3 fruit fly cellular contexts compared by ENCODE assay signal in the genomic region with DNA sequence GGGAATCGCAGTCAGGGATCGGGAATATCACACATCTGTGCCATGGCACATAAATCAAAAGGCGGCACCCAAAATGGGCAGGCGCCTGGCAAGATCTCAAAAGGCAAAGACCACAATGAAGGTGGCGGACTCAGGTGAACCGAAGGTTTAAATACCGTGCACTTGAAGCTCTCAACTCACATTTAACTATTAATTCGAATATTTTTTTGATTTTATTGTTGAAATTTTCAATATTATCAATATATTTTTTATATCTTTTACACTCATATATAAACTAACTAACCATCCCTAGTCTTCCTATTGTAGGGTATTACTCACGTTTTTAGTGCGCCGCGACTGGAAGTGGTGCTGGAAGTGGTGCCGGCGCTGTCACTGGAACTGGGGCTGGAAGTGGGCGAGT.
A peak's percentile ranks its signal among the peaks of the same experiment; 100 is the strongest.
TF ChIP-seq lines count a peak whose summit lies in the region.

No protein-coding gene starts in this region.

- no peak for TF ChIP-seq CTCF in whole organism, embryonic (GFP tag; optimal IDR thresholded peaks at IDR 0.05; lab: Kevin White, UChicago)

TF ChIP-seq in whole organism, embryonic, 481 proteins besides CTCF, POLR2A, EP300 and RAD21 (continues in another document):
- TF ChIP-seq nmo (GFP tag; optimal IDR thresholded peaks at IDR 0.05; lab: Kevin White, UChicago) (peak; percentile 1), D (optimal IDR thresholded peaks at IDR 0.05; lab: Kevin White, UChicago) (no peak), D (GFP tag; optimal IDR thresholded peaks at IDR 0.05; lab: Kevin White, UChicago) (peak; percentile 5), fru (optimal IDR thresholded peaks at IDR 0.05; lab: Kevin White, UChicago) (no peak), Sox102F (GFP tag; optimal IDR thresholded peaks at IDR 0.05; lab: Kevin White, UChicago) (peak; percentile 24), sisA (GFP tag; IDR thresholded peaks at IDR 0.05; lab: Robert Waterston, UW) (peak; percentile 41), row (GFP tag; IDR thresholded peaks at IDR 0.05; lab: Robert Waterston, UW) (peak; percentile 45; the same call in 2 of the 3 replicates), CG17359 (tag; optimal IDR thresholded peaks at IDR 0.05; lab: Kevin White, UChicago) (peak; percentile 27), pan (optimal IDR thresholded peaks at IDR 0.05; lab: Kevin White, UChicago) (no peak), pan (GFP tag; optimal IDR thresholded peaks at IDR 0.05 in 1 of 2, IDR thresholded peaks at IDR 0.05 in 1 of 2) (peak in 1 of 2 experiments; percentile 8), nau (GFP tag; optimal IDR thresholded peaks at IDR 0.05; lab: Kevin White, UChicago) (no peak), gem (tag; optimal IDR thresholded peaks at IDR 0.05; lab: Kevin White, UChicago) (peak; percentile 39), fd96Cb (tag; optimal IDR thresholded peaks at IDR 0.05; lab: Kevin White, UChicago) (peak; percentile 28), Hsf (GFP tag; optimal IDR thresholded peaks at IDR 0.05; lab: Kevin White, UChicago) (no peak), ranshi (GFP tag; IDR thresholded peaks at IDR 0.05; lab: Robert Waterston, UW) (peak; percentile 16; the same call in 1 of the 2 replicates), Hr51 (GFP tag; optimal IDR thresholded peaks at IDR 0.05; lab: Kevin White, UChicago) (peak in 1 of 2 experiments; percentile 8), CG2712 (tag; optimal IDR thresholded peaks at IDR 0.05; lab: Kevin White, UChicago) (peak; percentile 16), unpg (GFP tag; optimal IDR thresholded peaks at IDR 0.05; lab: Kevin White, UChicago) (no peak), lmd (GFP tag; IDR thresholded peaks at IDR 0.05; lab: Robert Waterston, UW) (0 out of 2 replicates have a peak, but pooled peaks have one; percentile 18), phol (tag; optimal IDR thresholded peaks at IDR 0.05; lab: Kevin White, UChicago) (peak; percentile 40), dysf (GFP tag; IDR thresholded peaks at IDR 0.05; lab: Robert Waterston, UW) (0 out of 3 replicates have a peak, but pooled peaks have one; percentile 36), esg (GFP tag; conservative IDR thresholded peaks at IDR 0.05; lab: Robert Waterston, UW) (0 out of 2 replicates have a peak, but pooled peaks have one; percentile 13), CG10267 (tag; optimal IDR thresholded peaks at IDR 0.05; lab: Kevin White, UChicago) (peak; percentile 8), Xrp1 (GFP tag; IDR thresholded peaks at IDR 0.05; lab: Robert Waterston, UW) (peak; percentile 34; the same call in 1 of the 2 replicates), CG11085 (GFP tag; IDR thresholded peaks at IDR 0.05; lab: Robert Waterston, UW) (no peak), Sox100B (GFP tag; optimal IDR thresholded peaks at IDR 0.05; lab: Kevin White, UChicago) (peak; percentile 7), D19A (tag; optimal IDR thresholded peaks at IDR 0.05; lab: Kevin White, UChicago) (peak; percentile 37)

TF ChIP-seq in whole organism, prepupa, 60 proteins besides CTCF, POLR2A, EP300 and RAD21:
- TF ChIP-seq CG6854 (GFP tag; optimal IDR thresholded peaks at IDR 0.05; lab: Kevin White, UChicago) (no peak), Sox14 (GFP tag; optimal IDR thresholded peaks at IDR 0.05; lab: Kevin White, UChicago) (no peak), vri (GFP tag; optimal IDR thresholded peaks at IDR 0.05; lab: Kevin White, UChicago) (no peak), lz (GFP tag; optimal IDR thresholded peaks at IDR 0.05; lab: Kevin White, UChicago) (no peak), net (GFP tag; optimal IDR thresholded peaks at IDR 0.05; lab: Kevin White, UChicago) (peak; percentile 1), CG15336 (GFP tag; IDR thresholded peaks at IDR 0.05; lab: Robert Waterston, UW) (0 out of 2 replicates have a peak, but pooled peaks have one; percentile 28), CG3919 (GFP tag; optimal IDR thresholded peaks at IDR 0.05; lab: Kevin White, UChicago) (peak; percentile 37), Met (GFP tag; optimal IDR thresholded peaks at IDR 0.05; lab: Kevin White, UChicago) (no peak), eg (GFP tag; IDR thresholded peaks at IDR 0.05; lab: Robert Waterston, UW) (no peak), CG10631 (GFP tag; optimal IDR thresholded peaks at IDR 0.05; lab: Kevin White, UChicago) (peak; percentile 4), CG10669 (GFP tag; optimal IDR thresholded peaks at IDR 0.05; lab: Kevin White, UChicago) (no peak), CG32006 (GFP tag; optimal IDR thresholded peaks at IDR 0.05; lab: Kevin White, UChicago) (peak; percentile 50), Eip78C (GFP tag; lab: Kevin White, UChicago) (peak; percentile 73), OdsH (GFP tag; optimal IDR thresholded peaks at IDR 0.05; lab: Kevin White, UChicago) (peak; percentile 23), dac (GFP tag; optimal IDR thresholded peaks at IDR 0.05; lab: Kevin White, UChicago) (no peak), CG6792 (GFP tag; optimal IDR thresholded peaks at IDR 0.05; lab: Kevin White, UChicago) (no peak), fd85E (GFP tag; optimal IDR thresholded peaks at IDR 0.05; lab: Kevin White, UChicago) (no peak), svp (GFP tag; lab: Kevin White, UChicago) (peak; percentile 55), CG34406 (GFP tag; optimal IDR thresholded peaks at IDR 0.05; lab: Kevin White, UChicago) (peak; percentile 4), Gug (GFP tag; IDR thresholded peaks at IDR 0.05; lab: Robert Waterston, UW) (no peak), CG8119 (GFP tag; IDR thresholded peaks at IDR 0.05; lab: Robert Waterston, UW) (peak; percentile 36; the same call in 1 of the 3 replicates), salr (GFP tag; optimal IDR thresholded peaks at IDR 0.05; lab: Kevin White, UChicago) (no peak), acj6 (GFP tag; optimal IDR thresholded peaks at IDR 0.05; lab: Kevin White, UChicago) (peak; percentile 17)

TF ChIP-seq in whole organism, pupa, 21 proteins besides CTCF, POLR2A, EP300 and RAD21:
- TF ChIP-seq CG13204 (GFP tag; optimal IDR thresholded peaks at IDR 0.05; lab: Kevin White, UChicago), result no peak
- TF ChIP-seq CG4496 (GFP tag; IDR thresholded peaks at IDR 0.05; lab: Robert Waterston, UW), result peak; percentile 43; the same call in 2 of the 3 replicates
- peak; percentile 9 for TF ChIP-seq CG8159 (tag; optimal IDR thresholded peaks at IDR 0.05; lab: Kevin White, UChicago)
- peak; percentile 4 for TF ChIP-seq CG17806 (tag; optimal IDR thresholded peaks at IDR 0.05; lab: Kevin White, UChicago)
- peak; percentile 19; the same call in 1 of the 2 replicates for TF ChIP-seq Ets98B (GFP tag; IDR thresholded peaks at IDR 0.05; lab: Robert Waterston, UW)

Comparison
In these comparisons a context has a peak if more than half of its experiments do, and no peak if none do; other contexts are left out.
1. Of the 7 proteins assayed by ChIP-seq in both whole organism, embryonic and whole organism, prepupa: peak only in whole organism, embryonic: Blimp-1 and Sox102F; only in whole organism, prepupa: none; in both: none; in neither: 5.